Worm (Caenorhabditis elegans): ENCODE results near the gene K10G4.10.

K10G4.10 gene

DNA sequence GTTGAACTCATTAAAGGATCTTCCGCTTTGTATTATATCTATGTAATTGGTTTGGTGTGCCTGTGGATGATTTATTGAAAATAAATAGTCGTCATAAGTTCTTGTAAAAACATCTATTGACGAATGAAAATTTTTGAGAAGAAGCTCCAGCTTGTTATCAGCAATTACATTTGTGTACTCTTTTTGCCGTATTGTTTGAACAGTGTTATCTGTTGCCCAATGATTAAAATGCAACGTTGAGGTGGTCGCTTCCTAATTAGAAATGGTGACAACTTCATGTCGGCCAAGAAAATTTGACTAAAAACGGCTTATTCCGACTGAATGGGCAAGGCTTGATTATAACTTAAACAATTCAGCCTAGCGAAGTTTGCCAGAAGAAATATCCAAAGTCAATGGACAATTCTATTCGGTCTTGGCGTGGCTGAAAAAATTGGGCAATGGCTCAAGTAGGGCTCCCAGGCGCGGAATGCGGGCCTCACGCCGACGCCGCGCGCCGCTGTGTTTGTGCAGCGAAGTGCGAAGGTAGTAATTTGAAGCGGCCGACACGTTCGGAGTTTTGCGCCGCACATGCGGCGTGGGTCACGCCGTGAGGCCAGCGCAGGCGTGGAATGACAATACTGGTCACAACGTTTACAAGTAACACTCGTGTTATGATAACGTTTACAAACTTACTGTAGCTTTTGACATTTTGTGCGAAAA, 32.6 kb upstream of the K10G4.10 start:
- TF ChIP-seq fos-1 (tag; optimal IDR thresholded peaks at IDR 0.05) (peak; percentile 73), gmeb-1 (tag; optimal IDR thresholded peaks at IDR 0.05) (no peak)

DNA sequence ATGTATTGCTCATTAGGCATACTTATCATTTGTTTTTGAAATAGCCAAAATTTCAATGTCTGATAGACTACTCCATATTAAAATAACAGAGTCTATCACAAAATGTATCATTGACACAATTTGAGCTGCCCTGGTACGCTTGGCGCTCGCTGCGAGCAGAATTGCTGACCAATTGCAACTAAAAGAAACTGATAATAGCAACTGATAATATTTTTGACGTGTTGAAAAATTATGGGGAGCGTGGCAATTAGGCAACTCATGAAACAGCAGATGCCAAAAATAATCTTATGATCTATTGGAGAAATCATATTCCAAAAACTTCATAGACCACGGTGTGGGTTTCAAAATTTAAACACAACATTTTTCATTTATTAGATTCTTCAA, 32.1 kb upstream of the K10G4.10 start:
- TF ChIP-seq mbf-1 (tag; optimal IDR thresholded peaks at IDR 0.05) (no peak), nhr-237 (tag; optimal IDR thresholded peaks at IDR 0.05) (no peak), sma-9 (GFP tag; optimal IDR thresholded peaks at IDR 0.05) (peak; percentile 24), sma-9 (tag; optimal IDR thresholded peaks at IDR 0.05) (no peak), unc-55 (GFP tag; optimal IDR thresholded peaks at IDR 0.05) (no peak), crh-2 (tag; optimal IDR thresholded peaks at IDR 0.05) (no peak), ztf-4 (tag; optimal IDR thresholded peaks at IDR 0.05) (no peak), fos-1 (tag; optimal IDR thresholded peaks at IDR 0.05) (peak; percentile 83), gmeb-1 (tag; optimal IDR thresholded peaks at IDR 0.05) (peak; percentile 25)

DNA sequence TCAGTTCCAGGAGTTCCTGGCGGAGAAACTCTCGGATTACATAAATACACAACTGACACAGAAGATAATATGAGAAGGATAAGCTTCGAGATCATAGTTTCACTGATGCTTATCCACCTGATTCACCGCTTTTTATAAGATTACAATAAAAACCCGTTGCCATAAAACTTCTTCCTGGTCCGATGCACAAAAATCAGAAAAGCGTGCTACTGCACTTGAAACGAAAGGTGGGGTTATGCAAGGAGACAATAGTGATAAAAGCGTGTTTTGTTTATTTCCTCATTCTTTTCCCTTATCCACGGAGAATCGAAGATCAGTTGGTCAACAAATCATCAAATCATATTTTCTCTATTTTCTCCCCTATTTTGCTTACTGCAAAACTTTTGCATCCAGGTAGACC, 30.8 kb upstream of the K10G4.10 start, which contains the start of gene Y68A4B.3:
Y68A4B.3 (minus strand) TSS at position 101 of the 400 bp plus-strand sequence.
- TF ChIP-seq ZK546.5 (tag; optimal IDR thresholded peaks at IDR 0.05) (no peak), nhr-6 (tag; optimal IDR thresholded peaks at IDR 0.05) (no peak), elt-3 (tag; optimal IDR thresholded peaks at IDR 0.05) (no peak), aly-2 (tag; optimal IDR thresholded peaks at IDR 0.05) (no peak), gmeb-1 (tag; optimal IDR thresholded peaks at IDR 0.05) (no peak), ztf-4 (tag; optimal IDR thresholded peaks at IDR 0.05) (no peak), lin-13 (GFP tag; optimal IDR thresholded peaks at IDR 0.05) (no peak)

DNA sequence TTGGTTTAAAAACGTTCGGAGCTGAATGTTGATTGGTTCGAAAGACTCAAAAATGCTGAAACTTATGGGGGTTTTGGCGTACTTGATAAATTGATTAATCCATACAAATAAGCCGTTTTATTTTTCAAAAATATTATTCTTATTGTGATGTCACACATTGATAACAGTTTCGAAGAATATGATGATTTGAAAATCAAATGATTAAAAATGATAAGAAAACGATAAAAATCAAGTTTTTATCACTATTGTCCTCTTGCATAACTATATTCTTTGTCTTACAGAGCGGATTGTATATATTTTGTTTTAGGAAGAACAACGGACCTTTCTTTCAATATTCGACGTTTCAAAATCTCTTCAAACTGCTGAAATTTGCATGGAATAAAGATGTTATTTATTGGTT, 30.3 kb upstream of the K10G4.10 start:
- TF ChIP-seq fos-1 (tag; optimal IDR thresholded peaks at IDR 0.05) (peak; percentile 87), gmeb-1 (tag; optimal IDR thresholded peaks at IDR 0.05) (no peak)

DNA sequence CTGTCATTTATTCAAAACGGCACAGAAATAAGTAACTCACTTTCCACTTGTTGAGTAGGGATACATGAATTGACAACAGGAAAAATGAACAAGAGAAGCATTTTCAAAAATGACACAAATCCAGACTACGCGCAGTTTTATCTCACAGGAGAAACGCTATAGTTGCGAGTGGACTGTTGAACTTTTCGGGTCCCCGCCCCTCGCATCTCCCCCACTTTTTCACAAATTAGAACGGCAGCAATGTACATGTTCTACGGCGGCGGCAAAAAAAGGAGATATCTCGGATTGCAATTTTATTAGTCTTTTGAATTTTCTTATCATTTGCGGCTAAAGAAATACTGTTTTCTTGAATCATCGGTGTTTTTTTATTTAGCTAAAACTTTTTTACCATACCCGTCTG, 27.9 kb upstream of the K10G4.10 start, which contains the start of gene clec-242:
clec-242 (minus strand) TSS at position 101 of the 400 bp plus-strand sequence.
- TF ChIP-seq unc-55 (GFP tag; optimal IDR thresholded peaks at IDR 0.05) (no peak), nhr-25 (tag; optimal IDR thresholded peaks at IDR 0.05) (no peak), ztf-1 (GFP tag; conservative IDR thresholded peaks at IDR 0.05) (no peak), mab-5 (tag; optimal IDR thresholded peaks at IDR 0.05) (no peak), nhr-23 (tag; optimal IDR thresholded peaks at IDR 0.05) (no peak), nhr-237 (tag; optimal IDR thresholded peaks at IDR 0.05) (no peak), lsy-2 (tag; optimal IDR thresholded peaks at IDR 0.05) (no peak), peb-1 (tag; optimal IDR thresholded peaks at IDR 0.05) (no peak), ztf-11 (tag; optimal IDR thresholded peaks at IDR 0.05) (no peak), ZK546.5 (tag; optimal IDR thresholded peaks at IDR 0.05) (no peak), lin-13 (GFP tag; optimal IDR thresholded peaks at IDR 0.05) (no peak), aly-2 (tag; optimal IDR thresholded peaks at IDR 0.05) (no peak), nhr-129 (tag; optimal IDR thresholded peaks at IDR 0.05) (no peak), ceh-16 (tag; optimal IDR thresholded peaks at IDR 0.05) (no peak), skn-1 (tag; optimal IDR thresholded peaks at IDR 0.05) (no peak), snpc-4 (tag; optimal IDR thresholded peaks at IDR 0.05) (no peak)

DNA sequence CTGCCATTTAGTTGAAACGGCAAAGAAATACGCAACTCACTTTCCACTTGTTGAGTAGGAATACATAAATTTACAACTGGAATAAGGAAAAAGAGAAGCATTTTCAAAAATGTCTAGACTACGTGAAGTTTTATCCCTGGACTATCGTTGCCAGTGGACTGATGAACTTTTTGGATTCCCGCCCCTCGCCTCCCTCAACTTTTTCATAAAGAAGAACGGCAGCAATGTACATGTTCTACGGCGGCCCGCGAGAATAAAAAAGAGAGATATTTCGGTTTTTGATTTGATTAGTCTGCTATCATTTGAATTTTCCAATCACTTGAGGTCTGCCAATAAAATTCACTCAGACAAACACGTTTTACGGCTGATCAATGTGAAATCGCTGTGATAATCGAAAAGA, 24.4 kb upstream of the K10G4.10 start, which contains the start of gene clec-243:
clec-243 (minus strand) TSS at position 101 of the 400 bp plus-strand sequence.
- TF ChIP-seq unc-62 (GFP tag; optimal IDR thresholded peaks at IDR 0.05) (no peak), nhr-21 (tag; optimal IDR thresholded peaks at IDR 0.05) (no peak), nhr-6 (tag; optimal IDR thresholded peaks at IDR 0.05) (no peak), sem-4 (tag; optimal IDR thresholded peaks at IDR 0.05) (no peak)

DNA sequence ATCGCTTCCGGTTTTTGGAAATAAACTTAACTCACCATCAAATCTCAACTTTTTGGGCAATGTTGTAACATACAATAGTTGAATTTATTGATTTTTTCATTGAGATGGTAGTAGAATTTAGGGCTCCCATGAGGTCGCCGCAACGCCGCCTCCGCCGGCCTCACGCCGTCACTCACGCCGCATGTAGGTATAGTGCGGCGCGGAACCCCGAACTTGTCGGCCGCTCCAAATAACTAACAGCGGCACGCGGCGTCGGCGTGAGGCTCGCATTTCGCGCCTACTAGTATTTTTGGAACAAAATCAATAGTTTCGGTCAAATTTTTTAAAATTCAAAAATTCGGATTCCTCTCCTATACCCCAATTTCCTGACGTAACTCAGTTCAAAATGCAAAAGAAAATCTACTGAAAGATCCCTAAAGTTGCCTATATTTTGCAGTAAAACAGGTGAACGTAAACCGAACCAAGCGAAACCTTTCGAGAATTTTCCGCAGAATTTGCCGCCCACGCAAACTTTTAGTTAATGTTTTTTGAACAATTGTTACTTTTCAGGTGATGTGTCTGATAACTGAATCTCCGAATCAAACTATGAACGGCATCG, 21.9 kb upstream of the K10G4.10 start, which contains the start of gene Y61B8A.6:
Y61B8A.6 (plus strand) TSS at position 548 of the 598 bp plus-strand sequence.
- no peak for TF ChIP-seq ztf-11 (tag; optimal IDR thresholded peaks at IDR 0.05)
- TF ChIP-seq C34F6.9 (tag; optimal IDR thresholded peaks at IDR 0.05): no peak
- no peak for TF ChIP-seq sem-4 (tag; optimal IDR thresholded peaks at IDR 0.05)
- TF ChIP-seq ceh-16 (tag; optimal IDR thresholded peaks at IDR 0.05): no peak
- no peak for TF ChIP-seq sma-3 (GFP tag; optimal IDR thresholded peaks at IDR 0.05)
- TF ChIP-seq elt-3 (tag; optimal IDR thresholded peaks at IDR 0.05): no peak
- TF ChIP-seq zag-1 (tag; optimal IDR thresholded peaks at IDR 0.05): no peak
- no peak for TF ChIP-seq ama-1 (optimal IDR thresholded peaks at IDR 0.05)
- TF ChIP-seq nhr-21 (tag; optimal IDR thresholded peaks at IDR 0.05): no peak
- TF ChIP-seq ZK546.5 (tag; optimal IDR thresholded peaks at IDR 0.05): no peak
- TF ChIP-seq crh-2 (tag; optimal IDR thresholded peaks at IDR 0.05): no peak
- no peak for TF ChIP-seq ztf-1 (GFP tag; conservative IDR thresholded peaks at IDR 0.05)
- TF ChIP-seq egl-27 (tag; optimal IDR thresholded peaks at IDR 0.05): no peak
- no peak for TF ChIP-seq elt-1 (tag; optimal IDR thresholded peaks at IDR 0.05)
- TF ChIP-seq lin-39 (tag; optimal IDR thresholded peaks at IDR 0.05): no peak
- TF ChIP-seq blmp-1 (tag; optimal IDR thresholded peaks at IDR 0.05; ENCODE audit: insufficient read depth): no peak
- TF ChIP-seq unc-62 (GFP tag; optimal IDR thresholded peaks at IDR 0.05): no peak
- TF ChIP-seq mab-5 (tag; optimal IDR thresholded peaks at IDR 0.05): no peak
- no peak for TF ChIP-seq F13H6.1 (tag; optimal IDR thresholded peaks at IDR 0.05)
- no peak for TF ChIP-seq lin-13 (GFP tag; optimal IDR thresholded peaks at IDR 0.05)
